Worm (Caenorhabditis elegans) whole organism, young adult: ENCODE measurements around the gene F47G3.1.

Experiments used
- B0336.3 ChIP-seq: fragments of 200-800 bp; sonication (Bioruptor generic); IDR thresholded peaks from 2 replicates; pipeline ENCODE4 v1.3.6; 2022; ENCODE audit warnings: missing genetic modification characterization, missing compliant biosample characterization
- D2030.7 ChIP-seq: fragments of 200-800 bp; sonication (Bioruptor generic); IDR thresholded peaks from 2 replicates; pipeline ENCODE4 v1.3.6; 2022; ENCODE audit warnings: missing genetic modification reagents, missing genetic modification characterization, missing compliant biosample characterization
- F22D6.2 ChIP-seq: sonication (generic microtip); optimal IDR thresholded peaks from 2 replicates; lab custom pipeline; 2016; ENCODE audit warnings: mild to moderate bottlenecking, missing genetic modification characterization, missing compliant biosample characterization
- F23B12.7 ChIP-seq: sonication (generic microtip); optimal IDR thresholded peaks from 2 replicates; lab custom pipeline; 2017; ENCODE audit warnings: missing genetic modification characterization, mild to moderate bottlenecking, missing compliant biosample characterization, antibody characterized with exemption, moderate library complexity; ENCODE audit not compliant: insufficient read depth
- F33H1.4 ChIP-seq: fragments of 200-800 bp; sonication (Bioruptor generic); IDR thresholded peaks from 2 replicates; pipeline ENCODE4 v1.3.6; 2022; ENCODE audit warnings: missing genetic modification reagents, missing genetic modification characterization, missing compliant biosample characterization
- F39B2.1 ChIP-seq: fragments of 200-800 bp; sonication (Bioruptor generic); IDR thresholded peaks from 2 replicates; pipeline ENCODE4 v1.3.6; 2022; ENCODE audit warnings: missing genetic modification reagents, missing genetic modification characterization, missing compliant biosample characterization
- T07F8.4 ChIP-seq: sonication (generic microtip); optimal IDR thresholded peaks from 2 replicates; lab custom pipeline; 2016; ENCODE audit warnings: mild to moderate bottlenecking, missing genetic modification characterization, moderate library complexity, missing compliant biosample characterization
- Y53F4B.3 ChIP-seq: fragments of 200-800 bp; sonication (Bioruptor generic); IDR thresholded peaks from 2 replicates; pipeline ENCODE4 v1.3.6; 2022; ENCODE audit warnings: missing genetic modification reagents, missing genetic modification characterization, missing compliant biosample characterization
- akir-1 ChIP-seq: fragments of 200-800 bp; sonication (Bioruptor generic); optimal IDR thresholded peaks from 2 replicates; lab custom pipeline; 2018; ENCODE audit warnings: mild to moderate bottlenecking, missing genetic modification characterization, moderate library complexity, missing compliant biosample characterization
- atf-7 ChIP-seq: sonication (generic microtip); optimal IDR thresholded peaks from 2 replicates; lab custom pipeline; 2017; ENCODE audit warnings: mild to moderate bottlenecking, missing genetic modification characterization, missing compliant biosample characterization
- athp-1 ChIP-seq: sonication (generic microtip); optimal IDR thresholded peaks from 2 replicates; lab custom pipeline; 2017; ENCODE audit warnings: mild to moderate bottlenecking, missing genetic modification characterization, missing compliant biosample characterization
- attf-5 ChIP-seq: fragments of 200-800 bp; sonication (Bioruptor generic); optimal IDR thresholded peaks from 2 replicates; lab custom pipeline; 2018; ENCODE audit warnings: mild to moderate bottlenecking, missing genetic modification characterization, missing compliant biosample characterization
- attf-6 ChIP-seq: fragments of 200-800 bp; sonication (Bioruptor generic); IDR thresholded peaks from 2 replicates; pipeline ENCODE4 v1.3.6; 2022; ENCODE audit warnings: missing genetic modification reagents, missing genetic modification characterization, missing compliant biosample characterization
- cebp-1 ChIP-seq, 2 experiments: fragments of 200-800 bp in 1 of 2; sonication (Bioruptor generic) in 1 of 2; sonication (generic microtip) in 1 of 2; IDR thresholded peaks in 1 of 2; optimal IDR thresholded peaks in 1 of 2; 2 replicates each; pipeline versions ENCODE4 v1.3.6 to Lab custom; 2017 to 2022; ENCODE audit warnings: missing compliant biosample characterization in 2 of 2, missing genetic modification characterization in 2 of 2, mild to moderate bottlenecking in 1 of 2, missing genetic modification reagents in 1 of 2, moderate library complexity in 1 of 2
- ceh-40 ChIP-seq: fragments of 200-800 bp; sonication (Bioruptor generic); IDR thresholded peaks from 2 replicates; pipeline ENCODE4 v1.3.6; 2022; ENCODE audit warnings: missing genetic modification characterization, missing compliant biosample characterization
- ceh-58 ChIP-seq: fragments of 200-800 bp; sonication (Bioruptor generic); IDR thresholded peaks from 2 replicates; pipeline ENCODE4 v1.3.6; 2022; ENCODE audit warnings: missing genetic modification characterization, missing compliant biosample characterization
- egrh-3 ChIP-seq: fragments of 200-800 bp; sonication (Bioruptor generic); IDR thresholded peaks from 2 replicates; pipeline ENCODE4 v1.3.6; 2022; ENCODE audit warnings: missing genetic modification reagents, missing genetic modification characterization, missing compliant biosample characterization
- ets-4 ChIP-seq: fragments of 200-800 bp; sonication (Bioruptor generic); optimal IDR thresholded peaks from 2 replicates; lab custom pipeline; 2018; ENCODE audit warnings: mild to moderate bottlenecking, missing genetic modification characterization, missing compliant biosample characterization
- lin-26 ChIP-seq: fragments of 200-800 bp; sonication (Bioruptor generic); IDR thresholded peaks from 2 replicates; pipeline ENCODE4 v1.3.6; 2022; ENCODE audit warnings: missing genetic modification reagents, missing genetic modification characterization, missing compliant biosample characterization
- lin-54 ChIP-seq: fragments of 200-800 bp; sonication (Bioruptor generic); optimal IDR thresholded peaks from 2 replicates; lab custom pipeline; 2018; ENCODE audit warnings: mild to moderate bottlenecking, missing genetic modification characterization, missing compliant biosample characterization
- lsy-27 ChIP-seq: sonication (generic microtip); optimal IDR thresholded peaks from 2 replicates; lab custom pipeline; 2017; ENCODE audit warnings: missing genetic modification characterization, mild to moderate bottlenecking, missing compliant biosample characterization, antibody characterized with exemption, missing genotype, borderline replicate concordance; ENCODE audit not compliant: insufficient read depth
- madf-8 ChIP-seq: fragments of 200-800 bp; sonication (Bioruptor generic); conservative IDR thresholded peaks from 2 replicates; pipeline ENCODE4 v1.3.6; 2022; ENCODE audit warnings: missing genetic modification reagents, missing genetic modification characterization, missing compliant biosample characterization
- nhr-80 ChIP-seq: sonication (generic microtip); optimal IDR thresholded peaks from 2 replicates; lab custom pipeline; 2016; ENCODE audit warnings: missing genetic modification characterization, missing compliant biosample characterization
- pbrm-1 ChIP-seq: fragments of 200-800 bp; sonication (Bioruptor generic); IDR thresholded peaks from 2 replicates; pipeline ENCODE4 v1.3.6; 2022; ENCODE audit warnings: missing genetic modification reagents, missing genetic modification characterization, missing compliant biosample characterization
- pha-4 ChIP-seq: fragments of 150-350 bp; sonication (generic microtip); optimal IDR thresholded peaks from 2 replicates; lab custom pipeline; 2014; ENCODE audit warnings: missing biosample characterization, missing genetic modification reagents, missing genetic modification characterization
- rcor-1 ChIP-seq: fragments of 200-800 bp; sonication (Bioruptor generic); IDR thresholded peaks from 2 replicates; pipeline ENCODE4 v1.3.6; 2022; ENCODE audit warnings: missing genetic modification reagents, missing genetic modification characterization, missing compliant biosample characterization
- sdz-38 ChIP-seq: sonication (generic microtip); optimal IDR thresholded peaks from 2 replicates; lab custom pipeline; 2016; ENCODE audit warnings: missing genotype, missing genetic modification characterization, missing compliant biosample characterization
- snpc-1.1 ChIP-seq: sonication (generic microtip); optimal IDR thresholded peaks from 2 replicates; lab custom pipeline; 2017; ENCODE audit warnings: missing genetic modification characterization, mild to moderate bottlenecking, missing compliant biosample characterization, antibody characterized with exemption, moderate library complexity, missing genotype, missing genetic modification reagents; ENCODE audit not compliant: insufficient read depth
- snpc-4 ChIP-seq, 5 experiments: fragments of 150-350 bp in 1 of 5; sonication (generic microtip) in 4 of 5; optimal IDR thresholded peaks; 2 replicates each; lab custom pipeline; 2014 to 2018; ENCODE audit warnings: missing genetic modification characterization in 5 of 5, missing biosample characterization in 3 of 5, antibody characterized with exemption in 2 of 5, mild to moderate bottlenecking in 2 of 5, missing compliant biosample characterization in 2 of 5, missing genotype in 2 of 5, moderate library complexity in 2 of 5, missing genetic modification reagents in 1 of 5
- unc-130 ChIP-seq: sonication (generic microtip); optimal IDR thresholded peaks from 2 replicates; lab custom pipeline; 2016; ENCODE audit warnings: missing genetic modification reagents, missing genetic modification characterization, missing compliant biosample characterization
- xnd-1 ChIP-seq: sonication (generic microtip); optimal IDR thresholded peaks from 2 replicates; lab custom pipeline; 2016; ENCODE audit warnings: missing genotype, missing genetic modification reagents, missing genetic modification characterization, missing compliant biosample characterization
- ztf-18 ChIP-seq: sonication (generic microtip); optimal IDR thresholded peaks from 2 replicates; lab custom pipeline; 2016; ENCODE audit warnings: missing genotype, mild to moderate bottlenecking, missing genetic modification characterization, missing compliant biosample characterization
- ztf-22 ChIP-seq: fragments of 200-800 bp; sonication (Bioruptor generic); optimal IDR thresholded peaks from 2 replicates; lab custom pipeline; 2018; ENCODE audit warnings: mild to moderate bottlenecking, missing genetic modification characterization, moderate library complexity, missing compliant biosample characterization
- ztf-28 ChIP-seq: fragments of 200-800 bp; sonication (Bioruptor generic); IDR thresholded peaks from 2 replicates; pipeline ENCODE4 v1.3.6; 2022; ENCODE audit warnings: missing genetic modification reagents, missing genetic modification characterization, missing compliant biosample characterization
- ztf-6 ChIP-seq: fragments of 200-800 bp; sonication (Bioruptor generic); IDR thresholded peaks from 2 replicates; pipeline ENCODE4 v1.3.6; 2022; ENCODE audit warnings: missing genetic modification reagents, missing genetic modification characterization, missing compliant biosample characterization

Gene F47G3.1

DNA sequence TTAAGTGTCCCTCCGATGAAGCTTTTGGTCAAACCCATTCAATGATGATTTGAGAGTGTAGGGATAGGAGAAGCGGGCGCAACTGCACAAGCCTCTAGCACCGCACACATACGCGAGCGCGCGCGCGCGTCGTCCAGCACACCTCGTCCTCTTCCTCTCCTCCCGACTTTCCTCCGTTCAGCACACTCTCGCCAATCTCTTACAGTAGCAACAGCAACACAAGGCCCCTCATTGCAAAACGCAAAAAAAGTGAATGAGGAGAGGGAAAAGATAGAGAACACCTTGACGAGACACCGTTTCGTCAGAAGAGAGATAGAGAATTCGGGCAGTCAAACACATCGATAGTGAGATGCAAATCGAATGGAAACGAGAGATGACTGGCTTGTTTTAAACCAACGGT, 46.9 kb downstream of the F47G3.1 start (continued):
- no peak for TF ChIP-seq pha-4 (tag; lab: Kevin White, UChicago)
- no peak for TF ChIP-seq D2030.7 (GFP tag; lab: Robert Waterston, UW)
- TF ChIP-seq attf-5, result peak; percentile 47
- no peak for TF ChIP-seq lsy-27 (tag; lab: Kevin White, UChicago)
- no peak for TF ChIP-seq sdz-38 (tag; lab: Kevin White, UChicago)
- TF ChIP-seq F22D6.2 (tag; lab: Kevin White, UChicago), result no peak
- no peak for TF ChIP-seq snpc-1.1 (tag; lab: Kevin White, UChicago)
- no peak for TF ChIP-seq F33H1.4
- TF ChIP-seq ztf-22 (GFP tag; lab: Kevin White, UChicago), result no peak
- no peak for TF ChIP-seq Y53F4B.3 (GFP tag; lab: Robert Waterston, UW)
- no peak for TF ChIP-seq snpc-4 (GFP tag; optimal IDR thresholded peaks at IDR 0.05; lab: Kevin White, UChicago)
- TF ChIP-seq snpc-4 (tag; optimal IDR thresholded peaks at IDR 0.05; lab: Kevin White, UChicago), result no peak
- TF ChIP-seq ztf-6 (GFP tag; lab: Robert Waterston, UW), result no peak

DNA sequence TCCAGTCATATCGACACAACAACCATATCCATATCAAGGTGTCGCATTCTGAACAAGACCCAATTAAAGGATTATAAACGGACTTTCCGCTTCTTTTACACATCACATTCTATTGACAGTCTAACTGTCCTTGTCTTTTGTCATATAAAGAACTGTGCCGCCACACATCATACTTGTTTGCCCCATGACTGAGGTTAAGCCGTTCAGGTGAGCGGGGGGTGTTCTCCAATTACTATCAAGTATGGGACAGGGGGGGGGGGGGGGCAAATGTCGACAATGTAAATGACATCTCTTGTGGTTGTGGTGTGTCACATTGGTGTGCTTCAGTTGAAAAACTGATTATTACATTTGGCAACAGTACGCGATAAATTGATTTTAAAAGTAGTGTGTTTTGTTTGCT, 48.3 kb downstream of the F47G3.1 start:
- TF ChIP-seq ceh-40 (GFP tag; lab: Robert Waterston, UW) (no peak), cebp-1 (GFP tag; IDR thresholded peaks at IDR 0.05; lab: Robert Waterston, UW) (no peak), cebp-1 (tag; optimal IDR thresholded peaks at IDR 0.05; lab: Kevin White, UChicago) (peak; percentile 22)

DNA sequence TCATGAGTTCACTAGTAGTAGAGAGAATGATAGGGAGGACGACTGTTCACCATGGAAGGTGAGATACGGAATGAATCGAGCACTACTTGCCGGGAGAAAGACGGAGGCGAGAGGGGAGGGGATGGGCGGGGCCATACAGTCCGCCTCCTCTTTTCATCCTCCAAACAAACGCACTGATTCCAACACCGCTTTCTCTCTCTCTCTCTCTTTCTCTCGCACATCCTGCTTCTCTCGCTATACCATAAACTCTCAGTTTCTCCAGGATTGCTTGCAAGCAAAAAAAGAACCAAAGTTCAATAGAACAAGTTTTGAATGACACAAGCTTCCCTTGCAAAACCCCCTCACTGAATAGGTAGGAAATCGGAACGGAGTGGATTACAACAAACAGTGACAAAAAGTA, 49.8 kb downstream of the F47G3.1 start:
- TF ChIP-seq pbrm-1 (GFP tag; lab: Robert Waterston, UW) (no peak), T07F8.4 (tag; lab: Kevin White, UChicago) (no peak), nhr-80 (tag; lab: Kevin White, UChicago) (peak; percentile 63)

DNA sequence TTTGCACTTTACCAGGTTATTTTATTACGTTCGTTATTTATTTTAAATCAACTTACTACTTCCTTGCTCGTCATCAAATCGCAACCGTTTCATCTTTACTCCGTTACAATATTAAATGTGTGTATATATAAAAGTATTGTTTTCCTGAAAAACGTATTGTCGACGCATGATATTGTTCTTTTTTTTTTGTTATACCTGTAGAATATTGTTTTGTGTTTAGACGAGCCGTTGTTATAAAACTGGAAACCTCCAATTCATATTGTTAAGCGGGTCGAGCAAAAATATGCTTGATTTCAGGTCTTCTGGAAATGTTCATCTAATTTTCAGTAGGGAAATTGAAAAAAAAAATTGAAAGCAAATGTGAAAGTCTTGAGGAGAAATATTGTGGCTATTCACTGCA, 53.3 kb downstream of the F47G3.1 start, which contains the start of gene gid-2:
TSS of gene gid-2 (minus strand) at position 101 of the 400 bp plus-strand sequence.
- no peak for TF ChIP-seq ets-4
- TF ChIP-seq attf-6 (GFP tag; lab: Robert Waterston, UW), result no peak
- no peak for TF ChIP-seq F23B12.7
- no peak for TF ChIP-seq ztf-28
- no peak for TF ChIP-seq B0336.3 (GFP tag; lab: Robert Waterston, UW)

DNA sequence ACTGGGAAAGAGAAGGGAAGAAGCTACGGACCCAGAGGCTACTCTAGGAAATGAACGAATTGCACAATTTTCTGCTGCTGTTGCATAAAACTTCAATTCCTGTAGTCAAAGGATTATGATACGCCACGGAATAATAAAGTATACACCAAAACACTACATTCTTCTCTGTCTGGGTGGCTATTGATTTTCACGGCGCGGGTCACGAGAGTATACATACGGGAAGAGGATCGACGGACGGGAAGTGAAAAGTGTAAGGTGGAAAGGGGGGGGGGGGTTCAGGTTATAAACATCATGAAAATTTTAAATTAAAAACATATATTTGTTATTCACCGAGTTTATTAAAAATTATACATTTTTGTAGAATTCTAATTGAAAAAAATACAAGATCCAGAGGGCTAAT, 53.8 kb downstream of the F47G3.1 start:
- TF ChIP-seq attf-5 (no peak), egrh-3 (GFP tag; lab: Robert Waterston, UW) (no peak), F39B2.1 (GFP tag; lab: Robert Waterston, UW) (no peak), attf-6 (GFP tag; lab: Robert Waterston, UW) (no peak), lin-26 (GFP tag; lab: Robert Waterston, UW) (no peak), xnd-1 (tag; lab: Kevin White, UChicago) (no peak), ceh-58 (GFP tag; lab: Robert Waterston, UW) (no peak), akir-1 (GFP tag; lab: Kevin White, UChicago) (no peak), rcor-1 (GFP tag; lab: Robert Waterston, UW) (no peak), madf-8 (GFP tag; lab: Robert Waterston, UW) (no peak), unc-130 (GFP tag; lab: Kevin White, UChicago) (no peak), ztf-18 (tag; lab: Kevin White, UChicago) (no peak), athp-1 (tag; lab: Kevin White, UChicago) (no peak), lin-54 (GFP tag; lab: Kevin White, UChicago) (no peak), cebp-1 (GFP tag; IDR thresholded peaks at IDR 0.05; lab: Robert Waterston, UW) (no peak), cebp-1 (tag; optimal IDR thresholded peaks at IDR 0.05; lab: Kevin White, UChicago) (no peak), atf-7 (no peak)
